Fruit fly (Drosophila melanogaster) whole organism, embryonic: ENCODE measurements around the gene RpS3.

Experiments
- Asciz ChIP-seq: fragments of 200-800 bp; sonication (Bioruptor generic); optimal IDR thresholded peaks from 2 replicates; lab custom pipeline; 2017; ENCODE audit warnings: missing biosample characterization, mild to moderate bottlenecking, missing genetic modification characterization, missing genetic modification reagents
- Atf-2 ChIP-seq: fragments of 200-800 bp; sonication (Bioruptor generic); optimal IDR thresholded peaks from 2 replicates; lab custom pipeline; 2016; ENCODE audit warnings: missing biosample characterization, missing genetic modification characterization
- Blimp-1 ChIP-seq: fragments of 200-800 bp; sonication (Bioruptor generic); optimal IDR thresholded peaks from 3 replicates; lab custom pipeline; 2018; ENCODE audit warnings: missing biosample characterization, missing genetic modification characterization, mild to moderate bottlenecking, moderate library complexity, missing genetic modification reagents
- BtbVII ChIP-seq: fragments of 200-800 bp; sonication (Bioruptor generic); optimal IDR thresholded peaks from 3 replicates; lab custom pipeline; 2017; ENCODE audit warnings: missing biosample characterization, mild to moderate bottlenecking, missing genetic modification characterization
- CG10366 ChIP-seq: fragments of 200-800 bp; sonication (Bioruptor generic); IDR thresholded peaks from 2 replicates; pipeline ENCODE4 v1.3.6; 2022; ENCODE audit warnings: missing biosample characterization, missing genetic modification characterization
- CG12769 ChIP-seq: fragments of 200-800 bp; sonication (Bioruptor generic); optimal IDR thresholded peaks from 2 replicates; lab custom pipeline; 2019; ENCODE audit warnings: missing biosample characterization, mild to moderate bottlenecking, missing genetic modification characterization, moderate library complexity
- CG12942 ChIP-seq: fragments of 200-800 bp; sonication (Bioruptor generic); optimal IDR thresholded peaks from 3 replicates; lab custom pipeline; 2016; ENCODE audit warnings: missing biosample characterization, missing genetic modification characterization
- CG13894 ChIP-seq: fragments of 200-800 bp; sonication (Bioruptor generic); optimal IDR thresholded peaks from 3 replicates; lab custom pipeline; 2018; ENCODE audit warnings: missing biosample characterization, mild to moderate bottlenecking, missing genetic modification characterization, moderate library complexity
- CG14050 ChIP-seq: fragments of 200-800 bp; sonication (Bioruptor generic); IDR thresholded peaks from 3 replicates; pipeline ENCODE4 v1.3.6; 2022; ENCODE audit warnings: missing biosample characterization, missing genetic modification characterization
- CG14710 ChIP-seq: fragments of 200-800 bp; sonication (Bioruptor generic); optimal IDR thresholded peaks from 3 replicates; lab custom pipeline; 2019; ENCODE audit warnings: missing biosample characterization, mild to moderate bottlenecking, missing genetic modification characterization, moderate library complexity
- CG15269 ChIP-seq: fragments of 200-800 bp; sonication (Bioruptor generic); optimal IDR thresholded peaks from 2 replicates; lab custom pipeline; 2018; ENCODE audit warnings: missing biosample characterization, mild to moderate bottlenecking, missing genetic modification characterization, moderate library complexity
- CG1529 ChIP-seq: fragments of 200-800 bp; sonication (Bioruptor generic); optimal IDR thresholded peaks from 3 replicates; lab custom pipeline; 2018; ENCODE audit warnings: missing biosample characterization, missing genetic modification characterization
- CG18011 ChIP-seq: fragments of 200-800 bp; sonication (Bioruptor generic); optimal IDR thresholded peaks from 2 replicates; lab custom pipeline; 2017; ENCODE audit warnings: missing biosample characterization, missing genetic modification characterization, mild to moderate bottlenecking, moderate library complexity, missing genotype
- CG18619 ChIP-seq: fragments of 200-800 bp; sonication (Bioruptor generic); optimal IDR thresholded peaks from 3 replicates; lab custom pipeline; 2017; ENCODE audit warnings: missing biosample characterization, mild to moderate bottlenecking, missing genetic modification characterization
- CG18764 ChIP-seq: fragments of 200-800 bp; sonication (Bioruptor generic); optimal IDR thresholded peaks from 3 replicates; lab custom pipeline; 2016; ENCODE audit warnings: missing biosample characterization, missing genetic modification characterization
- CG2199 ChIP-seq: fragments of 200-800 bp; sonication (Bioruptor generic); IDR thresholded peaks from 3 replicates; pipeline ENCODE4 v1.3.6; 2022; ENCODE audit warnings: missing biosample characterization, missing genetic modification characterization
- CG31388 ChIP-seq: fragments of 200-800 bp; sonication (Bioruptor generic); optimal IDR thresholded peaks from 2 replicates; lab custom pipeline; 2016; ENCODE audit warnings: missing biosample characterization, missing genetic modification characterization
- CG34376 ChIP-seq: fragments of 200-800 bp; sonication (Bioruptor generic); optimal IDR thresholded peaks from 2 replicates; lab custom pipeline; 2018; ENCODE audit warnings: missing biosample characterization, mild to moderate bottlenecking, missing genetic modification characterization
- CG4424 ChIP-seq: fragments of 200-800 bp; sonication (Bioruptor generic); optimal IDR thresholded peaks from 3 replicates; lab custom pipeline; 2016; ENCODE audit warnings: missing biosample characterization, missing genetic modification characterization
- CG6813 ChIP-seq: fragments of 200-800 bp; sonication (Bioruptor generic); optimal IDR thresholded peaks from 2 replicates; lab custom pipeline; 2017; ENCODE audit warnings: missing biosample characterization, missing genetic modification characterization, mild to moderate bottlenecking, moderate library complexity, missing genetic modification reagents
- CG7271 ChIP-seq: fragments of 200-800 bp; sonication (Bioruptor generic); optimal IDR thresholded peaks from 2 replicates; lab custom pipeline; 2018; ENCODE audit warnings: missing biosample characterization, mild to moderate bottlenecking, missing genetic modification characterization, moderate library complexity
- CG8359 ChIP-seq: fragments of 200-800 bp; sonication (Bioruptor generic); optimal IDR thresholded peaks from 2 replicates; lab custom pipeline; 2017; ENCODE audit warnings: missing biosample characterization, mild to moderate bottlenecking, missing genetic modification characterization, borderline replicate concordance
- D19B ChIP-seq: fragments of 200-800 bp; sonication (Bioruptor generic); optimal IDR thresholded peaks from 2 replicates; lab custom pipeline; 2017; ENCODE audit warnings: missing biosample characterization, mild to moderate bottlenecking, missing genetic modification characterization
- Dad ChIP-seq: fragments of 200-800 bp; sonication (Bioruptor generic); optimal IDR thresholded peaks from 3 replicates; lab custom pipeline; 2016; ENCODE audit warnings: missing biosample characterization, missing genetic modification characterization
- Elba2 ChIP-seq: fragments of 200-800 bp; sonication (Bioruptor generic); optimal IDR thresholded peaks from 3 replicates; lab custom pipeline; 2016; ENCODE audit warnings: missing biosample characterization, missing genetic modification characterization
- Fer3 ChIP-seq: fragments of 200-800 bp; sonication (Bioruptor generic); optimal IDR thresholded peaks from 2 replicates; lab custom pipeline; 2018; ENCODE audit warnings: missing biosample characterization, mild to moderate bottlenecking, missing genetic modification characterization, moderate library complexity
- Gsc ChIP-seq: fragments of 200-800 bp; sonication (Bioruptor generic); IDR thresholded peaks from 2 replicates; pipeline ENCODE4 v1.3.6; 2022; ENCODE audit warnings: missing biosample characterization, missing genetic modification characterization
- Lim3 ChIP-seq: fragments of 200-800 bp; sonication (Bioruptor generic); IDR thresholded peaks from 2 replicates; pipeline ENCODE4 v1.3.6; 2022; ENCODE audit warnings: missing biosample characterization, missing genetic modification characterization
- MESR4 ChIP-seq: fragments of 200-800 bp; sonication (Bioruptor generic); optimal IDR thresholded peaks from 2 replicates; lab custom pipeline; 2018; ENCODE audit warnings: missing biosample characterization, mild to moderate bottlenecking, missing genetic modification characterization, moderate library complexity
- Max ChIP-seq: fragments of 200-800 bp; sonication (Bioruptor generic); optimal IDR thresholded peaks from 2 replicates; lab custom pipeline; 2016; ENCODE audit warnings: missing biosample characterization, mild to moderate bottlenecking, missing genetic modification characterization
- NFAT ChIP-seq: fragments of 200-800 bp; sonication (Bioruptor generic); IDR thresholded peaks from 2 replicates; pipeline ENCODE4 v1.3.6; 2022; ENCODE audit warnings: missing biosample characterization, missing genetic modification characterization
- Pdp1 ChIP-seq, 2 experiments: fragments of 200-800 bp; sonication (Bioruptor generic); optimal IDR thresholded peaks; 3 replicates each; lab custom pipeline; 2016; ENCODE audit warnings: missing biosample characterization in 2 of 2, missing genetic modification characterization in 2 of 2, mild to moderate bottlenecking in 1 of 2, moderate library complexity in 1 of 2
- ash1 ChIP-seq: fragments of 200-800 bp; sonication (Bioruptor generic); optimal IDR thresholded peaks from 2 replicates; lab custom pipeline; 2018; ENCODE audit warnings: missing biosample characterization, mild to moderate bottlenecking, missing genetic modification characterization
- az2 ChIP-seq: fragments of 200-800 bp; sonication (Bioruptor generic); optimal IDR thresholded peaks from 3 replicates; lab custom pipeline; 2016; ENCODE audit warnings: missing biosample characterization, missing genetic modification characterization
- bigmax ChIP-seq: fragments of 200-800 bp; sonication (Bioruptor generic); optimal IDR thresholded peaks from 2 replicates; lab custom pipeline; 2018; ENCODE audit warnings: missing biosample characterization, mild to moderate bottlenecking, missing genetic modification characterization
- dm ChIP-seq: fragments of 200-800 bp; sonication (Bioruptor generic); optimal IDR thresholded peaks from 3 replicates; lab custom pipeline; 2016; ENCODE audit warnings: missing biosample characterization, missing genetic modification characterization
- dmrt11E ChIP-seq: fragments of 200-800 bp; sonication (Bioruptor generic); optimal IDR thresholded peaks from 3 replicates; lab custom pipeline; 2018; ENCODE audit warnings: missing biosample characterization, mild to moderate bottlenecking, missing genetic modification characterization, moderate library complexity
- dmrt99B ChIP-seq: fragments of 200-800 bp; sonication (Bioruptor generic); optimal IDR thresholded peaks from 2 replicates; lab custom pipeline; 2018; ENCODE audit warnings: missing biosample characterization, mild to moderate bottlenecking, missing genetic modification characterization, moderate library complexity
- dysf ChIP-seq: fragments of 200-800 bp; sonication (Bioruptor generic); IDR thresholded peaks from 3 replicates; pipeline ENCODE4 v1.3.6; 2022; ENCODE audit warnings: missing biosample characterization, missing genetic modification characterization
- eve ChIP-seq, 2 experiments: fragments of >200 bp; optimal IDR thresholded peaks; 2 replicates each; lab custom pipeline; 2017; ENCODE audit warnings: missing biosample characterization in 2 of 2, missing genetic modification characterization in 2 of 2
- grau ChIP-seq: fragments of 200-800 bp; optimal IDR thresholded peaks from 3 replicates; lab custom pipeline; 2019; ENCODE audit warnings: missing biosample characterization, mild to moderate bottlenecking, missing genetic modification characterization, moderate library complexity
- ham ChIP-seq: fragments of 200-800 bp; sonication (Bioruptor generic); IDR thresholded peaks from 2 replicates; pipeline ENCODE4 v1.3.6; 2022; ENCODE audit warnings: missing biosample characterization, missing genetic modification characterization
- inv ChIP-seq: fragments of 200-800 bp; sonication (Bioruptor generic); IDR thresholded peaks from 2 replicates; pipeline ENCODE4 v1.3.6; 2022; ENCODE audit warnings: missing biosample characterization, missing genetic modification characterization; ENCODE audit not compliant: partially characterized antibody
- ken ChIP-seq: fragments of 200-800 bp; sonication (Bioruptor generic); IDR thresholded peaks from 3 replicates; pipeline ENCODE4 v1.3.6; 2022; ENCODE audit warnings: missing biosample characterization, missing genetic modification characterization
- onecut ChIP-seq: fragments of 200-800 bp; sonication (Bioruptor generic); IDR thresholded peaks from 2 replicates; pipeline ENCODE4 v1.3.6; 2022; ENCODE audit warnings: missing biosample characterization, missing genetic modification characterization
- otp ChIP-seq: fragments of 200-800 bp; sonication (Bioruptor generic); IDR thresholded peaks from 3 replicates; pipeline ENCODE4, ENCODE4 v1.3.6; 2022; ENCODE audit warnings: missing biosample characterization, missing genetic modification characterization
- pfk ChIP-seq: fragments of 200-800 bp; sonication (Bioruptor generic); optimal IDR thresholded peaks from 2 replicates; lab custom pipeline; 2018; ENCODE audit warnings: missing biosample characterization, mild to moderate bottlenecking, missing genetic modification characterization, moderate library complexity
- phol ChIP-seq: fragments of 200-800 bp; sonication (Bioruptor generic); optimal IDR thresholded peaks from 3 replicates; lab custom pipeline; 2018; ENCODE audit warnings: missing biosample characterization, mild to moderate bottlenecking, missing genetic modification characterization, moderate library complexity
- sob ChIP-seq: fragments of 200-800 bp; sonication (Bioruptor generic); IDR thresholded peaks from 2 replicates; pipeline ENCODE4 v1.3.6; 2022; ENCODE audit warnings: missing biosample characterization, missing genetic modification characterization
- trh ChIP-seq: fragments of 200-800 bp; sonication (Bioruptor generic); optimal IDR thresholded peaks from 2 replicates; lab custom pipeline; 2016; ENCODE audit warnings: missing biosample characterization, missing genetic modification characterization

RpS3 gene

dm6 chr3R:23326292-23326691 lies 32.3 kb upstream of the RpS3 start (continued):
- TF ChIP-seq CG12769 (tag; lab: Kevin White, UChicago) (peak; percentile 93), CG8359 (GFP tag; lab: Kevin White, UChicago) (peak; percentile 79), sob (peak; percentile 83), bigmax (GFP tag; lab: Kevin White, UChicago) (no peak), Lim3 (GFP tag; lab: Robert Waterston, UW) (no peak; the same call in 1 of the 2 replicates), CG14710 (tag; lab: Kevin White, UChicago) (peak; percentile 89), CG18764 (GFP tag; lab: Kevin White, UChicago) (peak; percentile 77), CG12942 (GFP tag; lab: Kevin White, UChicago) (peak; percentile 63), D19B (GFP tag; lab: Kevin White, UChicago) (peak; percentile 58), BtbVII (GFP tag; lab: Kevin White, UChicago) (peak; percentile 63), CG34376 (GFP tag; lab: Kevin White, UChicago) (no peak), Blimp-1 (peak; percentile 89), CG18011 (GFP tag; lab: Kevin White, UChicago) (peak; percentile 31), ken (GFP tag; lab: Robert Waterston, UW) (peak; percentile 80), MESR4 (GFP tag; lab: Kevin White, UChicago) (peak; percentile 34), inv (GFP tag; lab: Robert Waterston, UW) (no peak), CG15269 (tag; lab: Kevin White, UChicago) (peak; percentile 82), CG10366 (GFP tag; lab: Robert Waterston, UW) (peak; percentile 82), pfk (no peak), CG4424 (GFP tag; lab: Kevin White, UChicago) (peak; percentile 90), dm (GFP tag; lab: Kevin White, UChicago) (peak; percentile 79), NFAT (GFP tag; lab: Robert Waterston, UW) (peak; percentile 50), ash1 (no peak), CG14050 (GFP tag; lab: Robert Waterston, UW) (peak; percentile 51; the same call in 1 of the 3 replicates), Atf-2 (peak; percentile 85), CG1529 (GFP tag; lab: Kevin White, UChicago) (peak; percentile 75), Elba2 (GFP tag; lab: Kevin White, UChicago) (no peak), CG31388 (GFP tag; lab: Kevin White, UChicago) (peak; percentile 56), dysf (GFP tag; lab: Robert Waterston, UW) (peak; percentile 89), CG7271 (tag; lab: Kevin White, UChicago) (peak; percentile 24), dmrt99B (peak; percentile 82), az2 (GFP tag; lab: Kevin White, UChicago) (peak; percentile 86), Gsc (GFP tag; lab: Robert Waterston, UW) (no peak; the same call in 1 of the 2 replicates), otp (GFP tag; lab: Robert Waterston, UW) (peak; percentile 83), trh (peak; percentile 26), CG13894 (tag; lab: Kevin White, UChicago) (no peak), dmrt11E (tag; lab: Kevin White, UChicago) (peak; percentile 95), ham (GFP tag; lab: Robert Waterston, UW) (no peak), eve (GFP tag; optimal IDR thresholded peaks at IDR 0.05; lab: Kevin White, UChicago) (peak in 1 of 2 experiments; percentile 84), Max (peak; percentile 82), phol (tag; lab: Kevin White, UChicago) (peak; percentile 89), CG6813 (peak; percentile 75), CG2199 (peak; percentile 35; the same call in 1 of the 3 replicates), Dad (GFP tag; lab: Kevin White, UChicago) (peak; percentile 81), Asciz (peak; percentile 65), grau (tag; lab: Kevin White, UChicago) (peak; percentile 85), CG18619 (GFP tag; lab: Kevin White, UChicago) (peak; percentile 69), onecut (GFP tag; lab: Robert Waterston, UW) (peak; percentile 81), Pdp1 (GFP tag; optimal IDR thresholded peaks at IDR 0.05; lab: Kevin White, UChicago) (peak; percentile 84 to 86), Fer3 (peak; percentile 74)
